Fruit fly (Drosophila melanogaster): ENCODE results near the gene Nup133.

The Nup133 gene

DNA sequence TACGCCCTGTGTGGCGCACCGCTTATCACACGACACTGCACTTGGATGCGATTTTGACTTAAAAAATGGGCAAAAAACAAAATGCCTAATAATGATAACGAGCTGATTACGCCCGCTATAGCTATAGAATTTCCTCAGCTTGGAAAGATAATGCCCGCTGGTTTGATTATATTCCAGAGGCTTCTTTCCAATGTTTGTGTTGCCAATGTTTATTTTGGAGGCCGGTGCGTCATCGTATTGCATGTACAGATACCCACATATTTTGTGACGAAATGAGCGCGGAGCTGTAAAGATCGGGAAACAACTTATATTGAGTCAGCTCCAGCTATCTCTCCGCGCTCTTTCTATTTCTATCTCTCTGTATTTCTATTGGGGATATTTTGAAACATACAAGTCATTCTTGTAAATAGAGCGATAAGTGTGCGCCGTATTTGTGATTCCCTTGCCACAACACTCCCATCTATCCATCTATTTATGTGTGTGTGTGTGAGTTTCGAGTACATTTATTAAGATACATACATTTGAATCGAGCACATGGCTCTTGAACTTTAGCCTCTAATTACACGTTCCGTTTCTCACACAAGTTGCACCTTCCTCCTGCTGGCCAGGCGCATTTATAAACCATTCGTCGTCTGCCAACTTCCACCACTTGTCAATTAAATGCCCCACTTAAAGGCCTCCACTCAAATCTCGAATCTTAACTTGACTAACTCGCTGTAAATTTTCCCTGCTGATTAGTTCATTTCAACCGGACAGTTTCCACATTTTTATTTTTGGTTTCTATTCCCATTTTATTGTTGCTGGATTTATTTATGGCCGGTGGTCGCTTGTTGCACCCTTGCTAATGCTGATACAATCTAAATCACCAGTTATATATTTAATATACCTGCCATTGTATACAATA lies 6.1 kb upstream of the Nup133 start (continued):
- TF ChIP-seq kni (GFP tag; optimal IDR thresholded peaks at IDR 0.05), result peak; percentile 29
- no peak for TF ChIP-seq Xbp1 (GFP tag; optimal IDR thresholded peaks at IDR 0.05)
- TF ChIP-seq CG10543 (GFP tag; optimal IDR thresholded peaks at IDR 0.05), result peak; percentile 30
- TF ChIP-seq cas (GFP tag; IDR thresholded peaks at IDR 0.05), result no peak
- TF ChIP-seq fd64A (GFP tag; optimal IDR thresholded peaks at IDR 0.05), result peak; percentile 45
- TF ChIP-seq eyg (GFP tag; optimal IDR thresholded peaks at IDR 0.05), result peak; percentile 13
- peak; percentile 27 for TF ChIP-seq MTF-1 (GFP tag; optimal IDR thresholded peaks at IDR 0.05; ENCODE audit: borderline replicate concordance)
- TF ChIP-seq maf-S (GFP tag; optimal IDR thresholded peaks at IDR 0.05), result no peak
- 0 out of 3 replicates have a peak, but pooled peaks have one; percentile 46 for TF ChIP-seq z (GFP tag; IDR thresholded peaks at IDR 0.05)
- no peak for TF ChIP-seq CG9727 (GFP tag; optimal IDR thresholded peaks at IDR 0.05)
- TF ChIP-seq caup (GFP tag; optimal IDR thresholded peaks at IDR 0.05; ENCODE audit: severe bottlenecking), result peak; percentile 9
- TF ChIP-seq CG2199 (GFP tag; IDR thresholded peaks at IDR 0.05), result 0 out of 3 replicates have a peak, but pooled peaks have one; percentile 63
- TF ChIP-seq CG8478 (optimal IDR thresholded peaks at IDR 0.05), result no peak
- TF ChIP-seq bbx (GFP tag; IDR thresholded peaks at IDR 0.05; ENCODE audit: partially characterized antibody), result 0 out of 2 replicates have a peak, but pooled peaks have one; percentile 25
- TF ChIP-seq Camta (GFP tag; optimal IDR thresholded peaks at IDR 0.05), result peak; percentile 9
- peak; percentile 43 for TF ChIP-seq wek (GFP tag; optimal IDR thresholded peaks at IDR 0.05)
- TF ChIP-seq Xrp1 (GFP tag; IDR thresholded peaks at IDR 0.05), result 0 out of 2 replicates have a peak, but pooled peaks have one; percentile 18
- peak; percentile 12 for TF ChIP-seq CG6813 (GFP tag; optimal IDR thresholded peaks at IDR 0.05)
- peak in 1 of 2 experiments; percentile 63 for TF ChIP-seq Pdp1 (GFP tag; optimal IDR thresholded peaks at IDR 0.05)
- no peak for TF ChIP-seq shn (GFP tag; optimal IDR thresholded peaks at IDR 0.05)
- peak; percentile 49 for TF ChIP-seq sens (GFP tag)
- TF ChIP-seq Meics (GFP tag; optimal IDR thresholded peaks at IDR 0.05), result peak; percentile 19
- peak; percentile 76 for TF ChIP-seq Med (GFP tag)
- TF ChIP-seq cg (GFP tag; optimal IDR thresholded peaks at IDR 0.05), result peak; percentile 45
- TF ChIP-seq PHDP (tag; optimal IDR thresholded peaks at IDR 0.05), result peak; percentile 4
- peak; percentile 26 for TF ChIP-seq CG7556 (GFP tag; optimal IDR thresholded peaks at IDR 0.05)
- 0 out of 2 replicates have a peak, but pooled peaks have one; percentile 5 for TF ChIP-seq Ada2b (GFP tag; IDR thresholded peaks at IDR 0.05)
- no peak for TF ChIP-seq gt (GFP tag; IDR thresholded peaks at IDR 0.05)
- TF ChIP-seq sisA (GFP tag; IDR thresholded peaks at IDR 0.05), result no peak
- peak; percentile 40 for TF ChIP-seq grn (GFP tag; optimal IDR thresholded peaks at IDR 0.05)
- no peak for TF ChIP-seq CG9437 (GFP tag; optimal IDR thresholded peaks at IDR 0.05)
- peak; percentile 41 for TF ChIP-seq lab (GFP tag; optimal IDR thresholded peaks at IDR 0.05)
- 0 out of 4 replicates have a peak, but pooled peaks have one; percentile 44 for TF ChIP-seq chinmo (GFP tag; IDR thresholded peaks at IDR 0.05; ENCODE audit: partially characterized antibody)
- TF ChIP-seq Hr78 (GFP tag; optimal IDR thresholded peaks at IDR 0.05), result peak in 1 of 2 experiments; percentile 83
- TF ChIP-seq CG10979 (tag; optimal IDR thresholded peaks at IDR 0.05), result peak; percentile 1
- peak; percentile 39 for TF ChIP-seq ATbp (GFP tag; optimal IDR thresholded peaks at IDR 0.05)
- TF ChIP-seq ems (GFP tag; optimal IDR thresholded peaks at IDR 0.05), result no peak
- peak; percentile 48 for TF ChIP-seq CG12769 (tag; optimal IDR thresholded peaks at IDR 0.05)
- TF ChIP-seq vnd (GFP tag; IDR thresholded peaks at IDR 0.05; ENCODE audit: partially characterized antibody), result no peak
- no peak for TF ChIP-seq Hsf (GFP tag; optimal IDR thresholded peaks at IDR 0.05)
- TF ChIP-seq CG18599 (GFP tag; optimal IDR thresholded peaks at IDR 0.05), result peak; percentile 6
- peak; percentile 90 for TF ChIP-seq exex (tag; optimal IDR thresholded peaks at IDR 0.05)
- peak; percentile 27 for TF ChIP-seq Fer1 (GFP tag; optimal IDR thresholded peaks at IDR 0.05)
- TF ChIP-seq CG12071 (GFP tag; optimal IDR thresholded peaks at IDR 0.05), result peak; percentile 28
- TF ChIP-seq nom (GFP tag; optimal IDR thresholded peaks at IDR 0.05), result peak; percentile 41
- TF ChIP-seq fd102C (GFP tag; optimal IDR thresholded peaks at IDR 0.05), result no peak
